Worm (Caenorhabditis elegans) whole organism, dauer: Measurements from ENCODE around the gene C26D10.3.

Source experiments
- unc-62 ChIP-seq: sonication (generic microtip); optimal IDR thresholded peaks from 2 replicates; lab custom pipeline; 2017; ENCODE audit warnings: missing biosample characterization, missing genetic modification reagents, missing genetic modification characterization

C26D10.3 gene

DNA sequence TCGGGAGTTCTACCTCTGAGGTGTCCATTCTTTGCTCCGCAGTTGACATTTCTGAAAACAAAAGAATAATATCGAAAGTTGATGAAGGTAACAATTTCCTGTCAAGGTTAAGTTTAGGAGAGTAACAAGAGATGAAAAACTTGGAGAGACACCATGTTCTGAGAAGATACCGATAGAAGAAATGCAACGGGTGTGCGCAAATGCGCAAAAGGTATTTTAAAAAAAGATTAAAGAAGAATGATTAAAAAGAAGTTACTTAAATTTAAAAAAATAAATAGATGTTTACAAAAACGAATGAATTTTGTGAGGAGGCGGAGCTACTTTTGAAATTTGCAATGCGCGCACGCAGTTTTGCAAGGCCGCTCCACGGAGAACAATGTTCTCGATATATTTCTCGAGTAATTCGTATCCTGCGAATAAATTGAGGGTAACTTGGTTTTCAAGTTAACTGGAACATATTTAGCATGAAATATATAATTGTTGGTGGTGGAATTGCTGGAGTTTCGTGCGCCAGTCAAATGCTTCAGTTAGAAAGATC lies at the start of gene C26D10.3, which contains the start of gene ran-3:
Gene C26D10.3, plus strand, starts transcription at position 385 of the 538 bp plus-strand sequence.
Gene ran-3, minus strand, starts transcription at position 51 of the 538 bp plus-strand sequence.
- TF ChIP-seq unc-62 (GFP tag; lab: Kevin White, UChicago), result no peak

DNA sequence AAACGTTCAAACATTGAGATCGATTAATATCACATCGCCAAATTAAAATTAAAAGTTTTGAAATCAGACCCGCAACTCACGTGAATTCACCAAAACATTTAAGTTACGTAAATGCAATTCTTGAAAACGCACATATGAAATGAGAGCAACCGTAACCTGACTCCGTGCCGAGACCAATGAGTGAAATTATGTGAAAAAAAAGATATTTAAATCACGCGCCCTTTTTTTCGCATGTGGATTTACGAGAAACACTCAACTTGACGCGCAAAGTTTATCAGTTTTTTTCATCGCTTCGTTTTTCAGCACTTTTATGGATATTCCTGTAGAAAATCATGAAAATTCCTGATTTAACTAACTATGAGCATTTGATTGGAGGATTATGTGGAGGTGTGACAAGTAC lies 49.1 kb upstream of the C26D10.3 start, which contains the start of the genes gei-14 and slc-25A32:
Gene gei-14, minus strand, starts transcription at position 175 of the 400 bp plus-strand sequence.
Gene slc-25A32, plus strand, starts transcription at position 242 of the 400 bp plus-strand sequence.
- no peak for TF ChIP-seq unc-62 (GFP tag; lab: Kevin White, UChicago)

DNA sequence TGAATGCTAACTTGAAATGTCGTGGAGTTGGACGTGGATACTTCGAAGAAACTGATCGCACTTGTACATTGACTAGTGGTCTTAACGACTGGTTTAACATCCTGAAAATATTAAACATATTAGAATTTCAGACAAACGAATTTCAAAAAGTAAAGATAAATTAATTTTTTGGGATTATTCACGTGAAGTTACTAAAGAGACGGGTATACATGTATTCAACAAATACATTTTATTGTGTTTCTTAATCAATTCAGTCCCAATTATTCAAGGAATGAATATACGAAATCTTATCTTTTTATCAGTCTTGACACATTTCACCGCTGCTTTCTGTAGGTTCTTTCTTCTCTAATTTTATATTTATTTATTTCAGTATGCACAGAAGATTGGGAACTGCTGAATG lies 46.8 kb upstream of the C26D10.3 start, which contains the start of the genes mrpl-10 and clec-142:
Gene mrpl-10, minus strand, starts transcription at position 101 of the 400 bp plus-strand sequence.
Gene clec-142, plus strand, starts transcription at position 264 of the 400 bp plus-strand sequence.
- no peak for TF ChIP-seq unc-62 (GFP tag; lab: Kevin White, UChicago)

DNA sequence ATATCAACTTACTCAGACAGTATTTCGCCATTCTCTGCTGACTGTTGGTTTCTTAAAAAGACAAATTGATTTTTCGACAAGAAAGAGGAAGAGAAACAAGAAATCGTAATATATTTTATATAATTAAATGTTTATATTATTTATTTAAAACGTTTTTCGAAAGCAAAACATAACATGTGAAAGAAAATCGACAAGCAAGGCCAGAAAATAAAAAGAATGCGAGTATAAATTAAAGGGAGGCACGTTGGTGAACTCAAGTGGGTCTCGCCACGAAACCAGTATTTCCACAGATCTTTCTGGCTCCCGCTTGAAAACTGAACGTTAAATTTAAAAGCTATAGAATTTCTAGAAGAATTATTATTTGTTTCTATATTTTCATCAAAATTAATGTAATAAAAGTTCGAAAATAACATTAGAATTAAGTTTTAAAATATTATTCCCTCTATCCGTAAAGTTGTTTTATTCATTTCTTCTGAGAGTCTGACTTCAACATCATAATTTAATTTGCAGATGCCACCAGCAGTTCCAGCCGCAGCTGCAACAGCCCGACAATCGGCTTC lies 41.9 kb upstream of the C26D10.3 start, which contains the start of the genes nst-1 and cct-4:
Gene nst-1, minus strand, starts transcription at position 51 of the 560 bp plus-strand sequence.
Gene cct-4, plus strand, starts transcription at position 510 of the 560 bp plus-strand sequence.
- TF ChIP-seq unc-62 (GFP tag; lab: Kevin White, UChicago), result no peak

DNA sequence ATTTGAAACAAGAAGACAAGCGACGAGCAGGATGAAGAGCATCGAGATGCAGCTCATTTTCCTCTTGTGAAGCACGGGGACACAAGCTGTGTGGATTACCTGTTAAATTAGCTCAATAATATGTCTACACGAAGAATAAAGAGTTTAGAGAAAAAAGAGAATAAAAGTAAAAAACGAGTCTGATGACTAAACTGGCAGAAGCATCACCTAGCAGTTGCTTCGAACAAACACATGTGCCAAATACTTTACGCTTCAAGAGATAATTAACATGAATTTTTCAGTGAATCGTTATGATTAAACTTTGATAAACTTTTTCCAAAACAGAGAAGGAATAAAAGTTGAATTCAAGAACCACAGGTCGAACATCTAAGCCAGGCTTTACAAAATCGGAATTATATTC lies 29.9 kb upstream of the C26D10.3 start, which contains the start of gene nlp-55:
Gene nlp-55, minus strand, starts transcription at position 101 of the 400 bp plus-strand sequence.
- TF ChIP-seq unc-62 (GFP tag; lab: Kevin White, UChicago), result no peak

DNA sequence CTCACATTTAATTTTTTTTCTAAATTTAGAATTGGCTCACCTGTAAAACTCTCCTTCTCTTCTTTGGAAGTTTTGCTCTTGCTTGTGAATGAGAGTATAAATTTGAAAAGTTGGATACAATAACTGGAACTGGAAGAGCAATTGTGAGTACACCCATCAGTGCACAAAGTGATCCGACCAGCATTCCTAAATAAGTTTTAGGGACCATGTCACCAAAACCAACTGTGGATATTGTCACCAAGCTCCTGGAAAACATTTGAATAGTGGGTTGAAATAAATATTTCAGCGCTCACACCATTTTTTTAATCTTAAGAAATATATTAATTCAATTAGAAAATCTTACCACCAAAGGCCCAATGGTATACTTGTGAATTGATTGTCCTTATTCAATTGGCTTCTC lies 16.9 kb upstream of the C26D10.3 start:
- no peak for TF ChIP-seq unc-62 (GFP tag; lab: Kevin White, UChicago)

DNA sequence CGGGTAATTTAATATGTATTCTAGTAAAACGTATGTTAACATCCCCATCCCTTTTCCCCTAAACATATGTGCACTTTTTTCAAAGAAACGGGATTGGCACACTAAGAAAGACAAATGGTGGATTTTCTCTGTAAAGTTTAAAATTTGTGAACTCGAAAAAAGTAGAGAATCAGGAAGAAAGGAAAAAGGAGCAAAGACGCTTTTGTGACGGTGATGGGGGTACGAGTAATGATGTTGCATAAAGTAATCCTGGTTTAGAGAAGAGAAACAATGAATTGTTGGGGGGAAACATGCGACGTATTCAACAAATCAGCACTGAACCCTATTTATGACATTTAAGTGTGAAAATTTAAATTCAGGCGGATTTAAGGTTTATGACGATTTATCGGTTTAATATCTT lies 13.7 kb upstream of the C26D10.3 start:
- no peak for TF ChIP-seq unc-62 (GFP tag; lab: Kevin White, UChicago)

DNA sequence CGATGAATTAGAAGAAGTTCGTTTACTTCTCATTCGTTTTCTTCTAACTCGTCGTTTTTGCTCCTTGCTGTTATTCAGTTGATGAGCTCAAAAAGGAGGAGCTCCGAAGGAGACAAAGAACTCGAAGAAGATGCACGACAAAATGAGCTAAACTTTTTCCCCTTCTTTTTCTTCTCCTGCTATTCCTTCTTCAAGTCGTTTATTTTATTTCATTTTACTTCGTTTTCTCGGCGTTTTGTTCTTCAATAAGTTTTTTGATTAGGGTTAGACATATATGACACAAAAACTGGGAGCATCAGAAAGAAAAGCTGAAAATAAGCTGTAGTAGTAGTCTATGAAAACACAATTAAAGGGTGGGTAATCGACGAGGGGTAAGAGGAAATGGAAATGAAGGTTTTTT lies 13.2 kb upstream of the C26D10.3 start:
- no peak for TF ChIP-seq unc-62 (GFP tag; lab: Kevin White, UChicago)

DNA sequence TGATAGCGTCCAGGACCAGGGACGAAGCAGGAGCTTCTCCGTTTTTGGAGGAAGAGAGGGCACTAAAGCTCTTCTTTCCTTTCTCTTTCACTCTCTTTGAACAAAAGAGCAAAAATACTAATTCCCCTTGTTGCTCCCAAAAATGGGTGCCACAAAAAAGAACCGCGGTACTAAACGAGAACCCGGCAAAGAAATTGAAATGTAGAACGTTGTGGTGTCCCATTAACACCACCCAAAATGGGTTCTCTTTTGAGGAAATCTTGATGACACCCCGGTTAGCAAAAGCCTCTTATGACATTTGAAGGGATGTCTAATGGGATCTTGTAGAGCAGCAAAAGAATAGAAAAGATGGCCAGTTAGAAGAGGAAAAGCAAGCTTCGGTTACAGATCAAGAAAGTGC lies 10.4 kb upstream of the C26D10.3 start:
- TF ChIP-seq unc-62 (GFP tag; lab: Kevin White, UChicago), result no peak

DNA sequence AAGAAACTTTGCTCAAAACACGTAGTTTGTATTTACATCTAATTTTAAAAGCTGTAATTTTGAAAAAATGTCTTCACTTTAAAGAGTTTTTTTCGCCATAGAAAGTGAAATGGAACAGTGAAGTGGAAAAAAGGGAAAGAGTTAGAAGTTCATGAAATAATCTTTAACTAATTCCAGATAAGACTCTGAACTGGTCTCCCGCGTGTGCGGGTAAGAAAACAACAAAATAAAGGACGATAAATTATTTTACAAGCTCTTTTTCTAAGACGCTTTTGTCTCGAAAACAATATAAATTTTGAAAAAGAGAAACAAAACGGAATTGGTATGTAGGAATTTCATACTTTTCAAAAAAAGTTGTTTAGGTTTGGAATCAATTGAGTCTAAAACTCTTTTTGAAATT lies 8.5 kb upstream of the C26D10.3 start:
- no peak for TF ChIP-seq unc-62 (GFP tag; lab: Kevin White, UChicago)

DNA sequence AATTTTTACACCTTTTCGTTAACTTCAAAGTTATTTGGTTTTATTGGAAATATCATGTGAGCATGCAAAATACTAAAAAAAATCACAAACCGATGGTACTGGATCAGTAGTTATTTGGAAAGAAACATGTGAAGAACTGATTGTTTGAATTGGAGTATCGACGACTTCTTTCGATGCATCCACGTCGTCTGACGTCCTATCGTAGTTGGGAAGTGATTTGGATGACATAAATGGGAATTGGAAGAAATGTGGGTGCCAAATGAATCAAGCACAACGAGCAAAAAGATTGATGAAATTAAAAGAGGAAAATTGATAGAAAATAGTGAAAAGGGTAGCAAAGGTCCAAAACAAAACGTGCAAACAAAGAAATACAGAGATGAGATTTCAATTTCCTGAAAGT lies 3.9 kb upstream of the C26D10.3 start, which contains the start of gene shw-1:
Gene shw-1, minus strand, starts transcription at position 228 of the 400 bp plus-strand sequence.
- no peak for TF ChIP-seq unc-62 (GFP tag; lab: Kevin White, UChicago)

DNA sequence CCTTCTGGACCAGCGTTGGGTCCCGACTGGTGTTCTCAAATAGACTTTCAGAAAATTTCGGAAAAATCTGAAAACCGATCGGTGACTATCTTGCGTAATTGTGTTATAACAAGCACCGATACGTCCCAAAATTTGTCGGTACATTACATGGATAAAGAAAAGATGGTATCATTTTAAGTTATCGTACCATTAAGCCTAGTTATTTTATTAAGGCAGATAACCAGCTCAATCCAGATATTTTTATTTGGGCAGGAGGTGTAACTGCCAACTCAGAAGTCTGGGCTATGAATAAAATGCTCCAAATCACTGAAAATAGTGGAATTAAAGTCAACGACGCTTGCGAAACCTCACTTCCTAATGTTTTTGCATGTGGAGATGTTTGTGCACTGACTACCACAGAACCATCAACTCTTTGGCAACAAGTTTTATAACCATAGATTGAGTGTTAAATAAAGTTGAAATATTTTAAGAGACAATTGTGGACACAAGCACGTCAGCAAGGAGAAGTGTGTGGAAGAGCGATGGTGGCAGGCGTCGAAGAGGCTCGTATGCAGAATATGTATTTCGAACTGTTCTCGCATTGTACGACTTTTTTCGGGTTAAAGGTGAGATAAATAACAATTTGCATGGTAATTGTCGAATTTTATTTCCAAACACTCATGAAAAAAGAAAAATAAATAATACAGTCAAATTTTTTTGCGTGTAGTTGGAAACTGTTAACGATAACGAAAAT lies 1.2 kb downstream of the C26D10.3 start:
- no peak for TF ChIP-seq unc-62 (GFP tag; lab: Kevin White, UChicago)

DNA sequence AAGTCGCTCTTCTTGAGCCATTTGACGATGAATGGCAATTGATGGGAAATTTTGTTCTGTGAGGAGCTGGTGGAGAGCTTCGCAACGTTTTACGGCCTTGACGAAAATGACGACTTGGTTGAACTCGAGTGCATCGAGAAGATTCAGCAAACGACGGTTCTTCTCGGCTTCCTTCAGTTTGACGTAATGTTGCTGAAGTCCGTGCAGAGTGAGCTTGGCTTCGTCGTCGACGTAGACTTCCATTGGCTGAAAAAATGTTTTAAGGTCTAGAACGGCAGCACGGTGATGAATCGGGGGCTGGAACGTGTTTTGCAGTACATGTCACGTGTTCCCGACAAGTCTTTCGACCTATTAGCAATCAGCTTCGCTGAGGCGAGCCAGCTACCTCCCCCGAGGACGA lies 2.3 kb downstream of the C26D10.3 start:
- no peak for TF ChIP-seq unc-62 (GFP tag; lab: Kevin White, UChicago)

DNA sequence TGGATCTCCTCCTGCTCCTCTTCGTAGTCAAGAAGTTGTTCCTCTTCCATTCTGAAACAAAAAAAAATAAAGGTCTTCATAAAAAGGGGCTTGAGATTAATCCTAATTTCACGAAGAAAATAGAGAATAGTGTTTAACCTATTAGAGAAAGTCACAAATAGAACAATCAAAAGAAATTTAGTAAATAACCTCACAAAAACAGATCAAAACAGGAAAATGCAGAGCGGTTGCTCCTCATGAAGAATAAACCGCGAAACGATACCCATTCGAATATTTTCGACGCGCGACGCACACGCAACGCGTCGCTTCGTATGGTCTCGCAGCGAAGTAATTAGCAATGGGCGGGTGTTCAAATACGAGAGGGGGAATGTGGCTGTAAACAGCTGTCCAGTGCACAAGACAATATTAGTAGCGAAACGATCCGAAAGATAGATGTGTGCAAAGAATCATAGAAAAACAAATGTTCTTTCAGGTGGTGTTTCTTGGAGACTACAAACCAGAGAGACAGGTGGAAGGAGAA lies 3.7 kb downstream of the C26D10.3 start, which contains the start of gene hel-1:
Gene hel-1, minus strand, starts transcription at position 51 of the 520 bp plus-strand sequence.
- TF ChIP-seq unc-62 (GFP tag; lab: Kevin White, UChicago), result no peak

DNA sequence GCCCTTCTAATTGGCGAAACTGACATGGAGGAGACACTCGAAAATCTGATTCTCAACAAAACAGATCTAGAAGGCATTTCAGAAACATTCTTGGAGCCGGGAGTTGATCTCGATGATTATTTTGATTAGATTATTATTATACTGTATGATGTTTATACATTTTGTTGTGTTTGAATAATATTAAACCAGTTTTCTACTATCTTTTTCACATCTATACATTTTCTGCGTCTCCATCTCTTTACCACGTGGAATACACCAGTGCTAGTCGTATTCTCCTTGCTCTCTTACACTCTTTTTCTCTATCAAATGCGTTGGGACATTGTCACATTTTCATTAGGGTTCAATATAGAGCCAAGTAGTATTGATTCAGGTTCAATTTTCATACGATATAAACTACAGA lies 4.3 kb downstream of the C26D10.3 start, which contains the start of gene C26D10.4:
Gene C26D10.4, plus strand, starts transcription at position 301 of the 400 bp plus-strand sequence.
- TF ChIP-seq unc-62 (GFP tag; lab: Kevin White, UChicago), result no peak
